Worm (Caenorhabditis elegans) whole organism, L4 larva: ENCODE data around the gene prk-1.

Source experiments
- aly-2 ChIP-seq: sonication (generic microtip); optimal IDR thresholded peaks from 2 replicates; lab custom pipeline; 2018; ENCODE audit warnings: missing biosample characterization, missing genetic modification characterization
- ceh-44 ChIP-seq: fragments of 200-800 bp; sonication (Bioruptor generic); IDR thresholded peaks from 2 replicates; pipeline ENCODE4 v1.3.6; 2022; ENCODE audit warnings: missing genetic modification reagents, missing genetic modification characterization, missing compliant biosample characterization
- lin-15B ChIP-seq: fragments of 150-350 bp; sonication (generic microtip); optimal IDR thresholded peaks from 3 replicates; lab custom pipeline; 2014; ENCODE audit warnings: missing biosample characterization, missing genetic modification characterization
- lir-3 ChIP-seq: sonication (generic microtip); optimal IDR thresholded peaks from 2 replicates; lab custom pipeline; 2016; ENCODE audit warnings: mild to moderate bottlenecking, missing genetic modification characterization, missing compliant biosample characterization
- mep-1 ChIP-seq: fragments of 150-350 bp; sonication (generic microtip); optimal IDR thresholded peaks from 3 replicates; lab custom pipeline; 2014; ENCODE audit warnings: missing biosample characterization, missing genetic modification characterization
- nhr-11 ChIP-seq: fragments of 150-350 bp; optimal IDR thresholded peaks from 2 replicates; lab custom pipeline; 2014; ENCODE audit warnings: missing biosample characterization, missing genetic modification characterization
- nhr-237 ChIP-seq: sonication (generic microtip); optimal IDR thresholded peaks from 2 replicates; lab custom pipeline; 2017; ENCODE audit warnings: missing biosample characterization, missing genetic modification characterization
- nhr-28 ChIP-seq: fragments of 150-350 bp; optimal IDR thresholded peaks from 2 replicates; lab custom pipeline; 2014; ENCODE audit warnings: missing biosample characterization, missing genetic modification characterization
- pha-4 ChIP-seq, 2 experiments: fragments of 150-350 bp in 1 of 2; fragments of 200-800 bp in 1 of 2; sonication (Bioruptor generic) in 1 of 2; IDR thresholded peaks in 1 of 2; optimal IDR thresholded peaks in 1 of 2; 2 replicates each; pipeline versions ENCODE4 v1.3.6 to Lab custom; 2014 to 2022; ENCODE audit warnings: missing genetic modification characterization in 2 of 2, missing genetic modification reagents in 2 of 2, missing biosample characterization in 1 of 2, missing compliant biosample characterization in 1 of 2

- no peak for TF ChIP-seq aly-2
- no peak for TF ChIP-seq nhr-11 (tag; lab: Kevin White, UChicago)
- TF ChIP-seq ceh-44 (GFP tag; lab: Robert Waterston, UW): no peak
- TF ChIP-seq nhr-28 (tag; lab: Kevin White, UChicago): no peak
- TF ChIP-seq lin-15B: no peak
- no peak for TF ChIP-seq pha-4 (GFP tag; IDR thresholded peaks at IDR 0.05; lab: Robert Waterston, UW)
- TF ChIP-seq pha-4 (tag; optimal IDR thresholded peaks at IDR 0.05; lab: Kevin White, UChicago): no peak
- TF ChIP-seq lir-3 (tag; lab: Kevin White, UChicago): no peak
- no peak for TF ChIP-seq mep-1 (tag; lab: Kevin White, UChicago)
- no peak for TF ChIP-seq nhr-237 (tag; lab: Kevin White, UChicago)
These were observed 55.7 kb downstream of the prk-1 start, which contains the start of gene R01H2.7 for ce11 chrIII:7045643-7046042.
